Worm (Caenorhabditis elegans): ENCODE results near the gene C14E2.1.
A peak's percentile ranks its signal among the peaks of the same experiment; 100 is the strongest.

Gene C14E2.1

ce11 chrX:1847685-1848084, 21.4 kb downstream of the C14E2.1 start:
- TF ChIP-seq tbx-37 (GFP tag; conservative IDR thresholded peaks at IDR 0.05) (no peak), scrt-1 (GFP tag; IDR thresholded peaks at IDR 0.05) (no peak), hmg-4 (GFP tag; optimal IDR thresholded peaks at IDR 0.05) (no peak), ets-7 (tag; optimal IDR thresholded peaks at IDR 0.05) (no peak), ceh-36 (tag; optimal IDR thresholded peaks at IDR 0.05) (no peak), ceh-13 (GFP tag; optimal IDR thresholded peaks at IDR 0.05) (no peak), aly-1 (tag; optimal IDR thresholded peaks at IDR 0.05) (no peak), B0310.2 (tag; optimal IDR thresholded peaks at IDR 0.05) (no peak), tra-4 (tag; optimal IDR thresholded peaks at IDR 0.05) (no peak), pes-1 (GFP tag; IDR thresholded peaks at IDR 0.05) (no peak), tbx-11 (GFP tag; IDR thresholded peaks at IDR 0.05) (no peak), ama-1 (optimal IDR thresholded peaks at IDR 0.05) (no peak), hmbx-1 (tag; optimal IDR thresholded peaks at IDR 0.05) (no peak), hnd-1 (tag; optimal IDR thresholded peaks at IDR 0.05) (no peak), flt-1 (GFP tag; IDR thresholded peaks at IDR 0.05) (no peak), F13C5.2 (tag; optimal IDR thresholded peaks at IDR 0.05) (no peak), sea-1 (GFP tag; conservative IDR thresholded peaks at IDR 0.05) (no peak)

- TF ChIP-seq B0310.2 (tag; optimal IDR thresholded peaks at IDR 0.05), result no peak
- no peak for TF ChIP-seq tbx-11 (GFP tag; IDR thresholded peaks at IDR 0.05)
- no peak for TF ChIP-seq flt-1 (GFP tag; IDR thresholded peaks at IDR 0.05)
- TF ChIP-seq pes-1 (GFP tag; IDR thresholded peaks at IDR 0.05), result no peak
- TF ChIP-seq ceh-36 (tag; optimal IDR thresholded peaks at IDR 0.05), result no peak
- no peak for TF ChIP-seq tra-4 (tag; optimal IDR thresholded peaks at IDR 0.05)
- TF ChIP-seq hmbx-1 (tag; optimal IDR thresholded peaks at IDR 0.05), result no peak
- TF ChIP-seq ets-7 (tag; optimal IDR thresholded peaks at IDR 0.05), result no peak
- no peak for TF ChIP-seq F13C5.2 (tag; optimal IDR thresholded peaks at IDR 0.05)
- no peak for TF ChIP-seq tbx-37 (GFP tag; conservative IDR thresholded peaks at IDR 0.05)
- TF ChIP-seq aly-1 (tag; optimal IDR thresholded peaks at IDR 0.05), result no peak
- TF ChIP-seq scrt-1 (GFP tag; IDR thresholded peaks at IDR 0.05), result no peak
- no peak for TF ChIP-seq ceh-13 (GFP tag; optimal IDR thresholded peaks at IDR 0.05)
- TF ChIP-seq ama-1 (optimal IDR thresholded peaks at IDR 0.05), result no peak
- TF ChIP-seq hmg-4 (GFP tag; optimal IDR thresholded peaks at IDR 0.05), result no peak
- TF ChIP-seq sea-1 (GFP tag; conservative IDR thresholded peaks at IDR 0.05), result no peak
- TF ChIP-seq hnd-1 (tag; optimal IDR thresholded peaks at IDR 0.05), result no peak
Observed at ce11 chrX:1848575-1848974, 22.3 kb downstream of the C14E2.1 start, which contains the start of gene ceh-41. Gene ceh-41, minus strand, starts transcription at chrX:1848675.

ce11 chrX:1850525-1850924, 24.3 kb downstream of the C14E2.1 start:
- TF ChIP-seq hnd-1 (tag; optimal IDR thresholded peaks at IDR 0.05) (no peak), pes-1 (GFP tag; IDR thresholded peaks at IDR 0.05) (peak; percentile 31; the same call in 1 of the 2 replicates), tbx-11 (GFP tag; IDR thresholded peaks at IDR 0.05) (no peak), ceh-36 (tag; optimal IDR thresholded peaks at IDR 0.05) (peak; percentile 79), tra-4 (tag; optimal IDR thresholded peaks at IDR 0.05) (no peak)

- TF ChIP-seq aly-1 (tag; optimal IDR thresholded peaks at IDR 0.05) (no peak), tra-4 (tag; optimal IDR thresholded peaks at IDR 0.05) (no peak)
Observed at ce11 chrX:1852636-1853035, 26.4 kb downstream of the C14E2.1 start, which contains the start of gene ceh-21. Gene ceh-21, minus strand, starts transcription at chrX:1852736.

ce11 chrX:1853596-1853995, 27.3 kb downstream of the C14E2.1 start, which contains the start of gene T26C11.9:
Gene T26C11.9, minus strand, starts transcription at chrX:1853849.
- TF ChIP-seq sea-1 (GFP tag; conservative IDR thresholded peaks at IDR 0.05) (no peak), ceh-13 (GFP tag; optimal IDR thresholded peaks at IDR 0.05) (no peak), ceh-36 (tag; optimal IDR thresholded peaks at IDR 0.05) (no peak), pes-1 (GFP tag; IDR thresholded peaks at IDR 0.05) (0 out of 2 replicates have a peak, but pooled peaks have one; percentile 7)

ce11 chrX:1856160-1856559, 29.9 kb downstream of the C14E2.1 start, which contains the start of gene ceh-39:
Gene ceh-39, minus strand, starts transcription at chrX:1856172.
- TF ChIP-seq tra-4 (tag; optimal IDR thresholded peaks at IDR 0.05) (no peak), hmg-4 (GFP tag; optimal IDR thresholded peaks at IDR 0.05) (peak; percentile 76), aly-1 (tag; optimal IDR thresholded peaks at IDR 0.05) (peak; percentile 41), ceh-36 (tag; optimal IDR thresholded peaks at IDR 0.05) (peak; percentile 29), flt-1 (GFP tag; IDR thresholded peaks at IDR 0.05) (0 out of 2 replicates have a peak, but pooled peaks have one; percentile 10), F13C5.2 (tag; optimal IDR thresholded peaks at IDR 0.05) (peak; percentile 33)

- TF ChIP-seq scrt-1 (GFP tag; IDR thresholded peaks at IDR 0.05) (no peak), ets-7 (tag; optimal IDR thresholded peaks at IDR 0.05) (no peak), hmg-4 (GFP tag; optimal IDR thresholded peaks at IDR 0.05) (no peak)
Observed at ce11 chrX:1857777-1858176, 31.5 kb downstream of the C14E2.1 start.

- TF ChIP-seq hnd-1 (tag; optimal IDR thresholded peaks at IDR 0.05) (peak; percentile 57), B0310.2 (tag; optimal IDR thresholded peaks at IDR 0.05) (peak; percentile 63), F13C5.2 (tag; optimal IDR thresholded peaks at IDR 0.05) (peak; percentile 87), ceh-13 (GFP tag; optimal IDR thresholded peaks at IDR 0.05) (peak; percentile 73), ets-7 (tag; optimal IDR thresholded peaks at IDR 0.05) (peak; percentile 79), tbx-37 (GFP tag; conservative IDR thresholded peaks at IDR 0.05) (peak; percentile 85), scrt-1 (GFP tag; IDR thresholded peaks at IDR 0.05) (peak; percentile 90), ceh-36 (tag; optimal IDR thresholded peaks at IDR 0.05) (peak; percentile 73), tbx-11 (GFP tag; IDR thresholded peaks at IDR 0.05) (peak; percentile 88), hmg-4 (GFP tag; optimal IDR thresholded peaks at IDR 0.05) (peak; percentile 88), sea-1 (GFP tag; conservative IDR thresholded peaks at IDR 0.05) (peak; percentile 91), hmbx-1 (tag; optimal IDR thresholded peaks at IDR 0.05) (no peak), pes-1 (GFP tag; IDR thresholded peaks at IDR 0.05) (peak; percentile 91), aly-1 (tag; optimal IDR thresholded peaks at IDR 0.05) (peak; percentile 86), tra-4 (tag; optimal IDR thresholded peaks at IDR 0.05) (peak; percentile 59), ama-1 (optimal IDR thresholded peaks at IDR 0.05) (no peak), flt-1 (GFP tag; IDR thresholded peaks at IDR 0.05) (peak; percentile 89)
Observed at ce11 chrX:1858616-1859015, 32.4 kb downstream of the C14E2.1 start.

Data from whole organism, early embryonic.